Worm (Caenorhabditis elegans): ENCODE results near the gene srx-135.

- TF ChIP-seq ztf-11 (tag; optimal IDR thresholded peaks at IDR 0.05) (no peak), zip-8 (tag; optimal IDR thresholded peaks at IDR 0.05) (no peak), nhr-28 (tag; optimal IDR thresholded peaks at IDR 0.05) (no peak), lsy-2 (tag; optimal IDR thresholded peaks at IDR 0.05) (no peak)
Measured at ce11 chrV:13899213-13899612, 40.2 kb downstream of the srx-135 start, which contains the start of gene oac-3.
